Worm (Caenorhabditis elegans): ENCODE results near the gene epg-6.

- TF ChIP-seq ccch-3 (GFP tag; optimal IDR thresholded peaks at IDR 0.05) = no peak
- TF ChIP-seq him-1 (tag; optimal IDR thresholded peaks at IDR 0.05) = no peak
- no peak for TF ChIP-seq B0019.2 (GFP tag; conservative IDR thresholded peaks at IDR 0.05)
- no peak for TF ChIP-seq attf-5 (GFP tag; optimal IDR thresholded peaks at IDR 0.05)
- TF ChIP-seq F10E7.11 (tag; optimal IDR thresholded peaks at IDR 0.05) = no peak
- no peak for TF ChIP-seq Y95B8A.8 (GFP tag; IDR thresholded peaks at IDR 0.05)
- no peak for TF ChIP-seq zfh-2 (GFP tag; conservative IDR thresholded peaks at IDR 0.05)
- TF ChIP-seq C17E4.6 (GFP tag; IDR thresholded peaks at IDR 0.05) = no peak
- no peak for TF ChIP-seq unc-130 (GFP tag; optimal IDR thresholded peaks at IDR 0.05)
- TF ChIP-seq rpc-1 (optimal IDR thresholded peaks at IDR 0.05) = no peak
- no peak for TF ChIP-seq rpc-1 (tag; optimal IDR thresholded peaks at IDR 0.05)
- no peak for TF ChIP-seq tbp1 (GFP tag; optimal IDR thresholded peaks at IDR 0.05)
These were observed 29.8 kb upstream of the epg-6 start for ce11 chrIII:10629795-10630194.
